Fruit fly (Drosophila melanogaster): ENCODE data around the gene Spn77Bb.

Gene Spn77Bb

DNA sequence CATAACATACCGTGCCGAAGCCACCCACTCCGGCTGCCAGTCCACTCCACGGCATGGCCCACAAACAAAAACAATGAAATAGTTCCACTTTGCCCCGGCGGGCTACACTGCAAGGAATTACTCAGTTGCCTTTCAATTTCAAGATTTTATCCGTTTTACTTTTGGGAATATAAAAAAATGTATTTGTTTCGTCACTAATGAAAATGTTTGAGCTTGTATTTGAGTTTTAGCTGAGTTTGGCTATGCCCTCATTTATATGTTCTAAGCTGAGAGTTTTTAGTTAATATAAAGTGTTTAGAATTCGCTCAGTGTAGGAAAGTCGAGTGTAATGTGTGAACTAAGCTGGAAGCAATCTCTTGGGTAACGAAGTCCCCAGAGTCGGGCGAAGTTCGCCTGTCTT is 44.1 kb upstream of the Spn77Bb start (continued):
- no peak for TF ChIP-seq fd59A (GFP tag; optimal IDR thresholded peaks at IDR 0.05)
- no peak for TF ChIP-seq CG11902 (GFP tag; optimal IDR thresholded peaks at IDR 0.05)
- TF ChIP-seq dac (GFP tag; optimal IDR thresholded peaks at IDR 0.05), result peak; percentile 11
- no peak for TF ChIP-seq CG6163 (GFP tag; IDR thresholded peaks at IDR 0.05)
- TF ChIP-seq pdm3 (GFP tag; optimal IDR thresholded peaks at IDR 0.05), result peak; percentile 39
- TF ChIP-seq vri (GFP tag; optimal IDR thresholded peaks at IDR 0.05), result no peak
- no peak for TF ChIP-seq CG8632 (GFP tag; optimal IDR thresholded peaks at IDR 0.05)
- no peak for TF ChIP-seq fd85E (GFP tag; optimal IDR thresholded peaks at IDR 0.05)
- no peak for TF ChIP-seq salr (GFP tag; optimal IDR thresholded peaks at IDR 0.05)
- no peak for TF ChIP-seq fkh (GFP tag; optimal IDR thresholded peaks at IDR 0.05)
- TF ChIP-seq CG32006 (GFP tag; optimal IDR thresholded peaks at IDR 0.05), result peak; percentile 69
- TF ChIP-seq spab (GFP tag; optimal IDR thresholded peaks at IDR 0.05), result peak; percentile 13
- TF ChIP-seq ss (GFP tag; optimal IDR thresholded peaks at IDR 0.05), result no peak
- no peak for TF ChIP-seq Met (GFP tag; optimal IDR thresholded peaks at IDR 0.05)
- peak; percentile 40 for TF ChIP-seq net (GFP tag; optimal IDR thresholded peaks at IDR 0.05)
- peak; percentile 42; the same call in 1 of the 2 replicates for TF ChIP-seq CG15336 (GFP tag; IDR thresholded peaks at IDR 0.05)
- TF ChIP-seq lz (GFP tag; optimal IDR thresholded peaks at IDR 0.05), result no peak
- no peak for TF ChIP-seq CG3919 (GFP tag; optimal IDR thresholded peaks at IDR 0.05)
- no peak for TF ChIP-seq CG8319 (GFP tag; optimal IDR thresholded peaks at IDR 0.05)
- TF ChIP-seq CG10631 (GFP tag; optimal IDR thresholded peaks at IDR 0.05), result peak; percentile 31
- no peak for TF ChIP-seq CG34406 (GFP tag; optimal IDR thresholded peaks at IDR 0.05)
- peak; percentile 14 for TF ChIP-seq acj6 (GFP tag; optimal IDR thresholded peaks at IDR 0.05)
- no peak for TF ChIP-seq CG11294 (GFP tag; IDR thresholded peaks at IDR 0.05)
- TF ChIP-seq Ets96B (tag; optimal IDR thresholded peaks at IDR 0.05), result no peak
- peak; percentile 21 for TF ChIP-seq CG6808 (GFP tag; optimal IDR thresholded peaks at IDR 0.05)
- peak; percentile 64 for TF ChIP-seq Hr4 (GFP tag; optimal IDR thresholded peaks at IDR 0.05)

DNA sequence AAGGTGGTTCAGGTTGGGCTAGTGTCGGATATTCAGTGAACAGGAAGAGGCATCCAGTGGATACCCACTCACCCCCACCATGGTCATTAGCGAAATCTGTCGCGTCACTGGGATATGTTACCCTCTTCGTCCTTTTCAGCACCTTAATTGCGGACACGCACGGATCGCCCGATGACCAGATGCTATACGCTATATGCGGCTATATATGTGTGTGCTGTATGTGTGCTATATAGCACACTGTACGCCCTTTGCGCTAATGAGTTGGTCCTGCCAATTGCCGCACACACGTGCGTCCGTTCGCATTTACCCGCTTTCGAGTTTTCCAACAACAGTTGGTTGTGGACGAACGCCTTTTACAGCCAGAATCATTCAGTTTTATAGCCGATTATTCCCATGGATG is 39.5 kb upstream of the Spn77Bb start:
- TF ChIP-seq Smox (GFP tag; optimal IDR thresholded peaks at IDR 0.05) (no peak), OdsH (GFP tag; optimal IDR thresholded peaks at IDR 0.05) (no peak), Hr39 (GFP tag; optimal IDR thresholded peaks at IDR 0.05) (no peak), cyc (GFP tag; optimal IDR thresholded peaks at IDR 0.05) (no peak), CG16779 (tag; optimal IDR thresholded peaks at IDR 0.05) (no peak), CG7368 (GFP tag; optimal IDR thresholded peaks at IDR 0.05) (no peak), fd85E (GFP tag; optimal IDR thresholded peaks at IDR 0.05) (no peak), Met (GFP tag; optimal IDR thresholded peaks at IDR 0.05) (no peak), Blimp-1 (GFP tag; optimal IDR thresholded peaks at IDR 0.05) (no peak), dsx (GFP tag; optimal IDR thresholded peaks at IDR 0.05; ENCODE audit: poor library complexity, severe bottlenecking) (no peak), Hr4 (GFP tag; optimal IDR thresholded peaks at IDR 0.05) (no peak), CG34406 (GFP tag; optimal IDR thresholded peaks at IDR 0.05) (no peak), CG15336 (GFP tag; IDR thresholded peaks at IDR 0.05) (no peak), CG11294 (GFP tag; IDR thresholded peaks at IDR 0.05) (no peak), Sox102F (GFP tag; optimal IDR thresholded peaks at IDR 0.05) (no peak), fkh (GFP tag; optimal IDR thresholded peaks at IDR 0.05) (no peak), topi (GFP tag; optimal IDR thresholded peaks at IDR 0.05) (no peak)

DNA sequence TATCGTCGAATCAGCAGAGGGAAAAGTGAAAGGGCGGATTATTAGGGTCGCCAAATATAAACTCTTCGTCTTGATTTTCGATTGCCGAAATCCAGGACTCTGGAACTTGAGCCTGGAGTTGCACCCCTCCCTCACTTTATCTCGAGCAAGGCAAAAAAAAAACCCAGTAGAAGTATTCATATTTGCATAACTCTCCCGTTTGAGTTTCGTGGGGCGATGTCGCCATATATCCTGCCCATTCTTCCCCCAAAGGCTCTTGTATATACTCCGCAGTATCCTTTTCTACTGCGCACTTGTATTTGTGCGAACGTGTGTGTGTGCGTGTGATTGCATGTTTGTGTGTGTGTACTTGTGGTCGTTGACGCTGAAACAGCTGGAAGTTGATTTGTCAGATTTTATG is 33.7 kb upstream of the Spn77Bb start:
- no peak for TF ChIP-seq CG3919 (GFP tag; optimal IDR thresholded peaks at IDR 0.05)
- TF ChIP-seq CG6276 (GFP tag; optimal IDR thresholded peaks at IDR 0.05), result no peak
- no peak for TF ChIP-seq Ets96B (tag; optimal IDR thresholded peaks at IDR 0.05)
- no peak for TF ChIP-seq CG6792 (GFP tag; optimal IDR thresholded peaks at IDR 0.05)
- TF ChIP-seq acj6 (GFP tag; optimal IDR thresholded peaks at IDR 0.05), result no peak
- peak; percentile 5 for TF ChIP-seq Eip78C (GFP tag)
- TF ChIP-seq CG4318 (GFP tag; optimal IDR thresholded peaks at IDR 0.05), result no peak
- no peak for TF ChIP-seq fkh (GFP tag; optimal IDR thresholded peaks at IDR 0.05)
